Fruit fly (Drosophila melanogaster) whole organism, embryonic: Measurements from ENCODE around the gene CG32413.

Experiments
- CG2129 ChIP-seq: fragments of 200-800 bp; sonication (Bioruptor generic); IDR thresholded peaks from 2 replicates; pipeline ENCODE4 v1.3.6; 2022; ENCODE audit warnings: missing biosample characterization, missing genetic modification characterization; ENCODE audit not compliant: partially characterized antibody
- CG32772 ChIP-seq: fragments of 200-800 bp; sonication (Bioruptor generic); IDR thresholded peaks from 2 replicates; pipeline ENCODE4 v1.3.6; 2022; ENCODE audit warnings: missing biosample characterization, missing genetic modification characterization
- Meics ChIP-seq: fragments of 200-800 bp; sonication (Bioruptor generic); optimal IDR thresholded peaks from 2 replicates; lab custom pipeline; 2017; ENCODE audit warnings: missing biosample characterization, mild to moderate bottlenecking, missing genetic modification characterization
- Side ChIP-seq: fragments of 200-800 bp; sonication (Bioruptor generic); optimal IDR thresholded peaks from 2 replicates; lab custom pipeline; 2016; ENCODE audit warnings: missing biosample characterization, missing genetic modification characterization
- nerfin-2 ChIP-seq: fragments of 200-800 bp; sonication (Bioruptor generic); IDR thresholded peaks from 2 replicates; pipeline ENCODE4 v1.3.6; 2022; ENCODE audit warnings: missing biosample characterization, missing genetic modification characterization; ENCODE audit not compliant: partially characterized antibody
- wdn ChIP-seq: fragments of 200-800 bp; sonication (Bioruptor generic); IDR thresholded peaks from 2 replicates; pipeline ENCODE4 v1.3.6; 2022; ENCODE audit warnings: missing biosample characterization, missing genetic modification characterization

DNA sequence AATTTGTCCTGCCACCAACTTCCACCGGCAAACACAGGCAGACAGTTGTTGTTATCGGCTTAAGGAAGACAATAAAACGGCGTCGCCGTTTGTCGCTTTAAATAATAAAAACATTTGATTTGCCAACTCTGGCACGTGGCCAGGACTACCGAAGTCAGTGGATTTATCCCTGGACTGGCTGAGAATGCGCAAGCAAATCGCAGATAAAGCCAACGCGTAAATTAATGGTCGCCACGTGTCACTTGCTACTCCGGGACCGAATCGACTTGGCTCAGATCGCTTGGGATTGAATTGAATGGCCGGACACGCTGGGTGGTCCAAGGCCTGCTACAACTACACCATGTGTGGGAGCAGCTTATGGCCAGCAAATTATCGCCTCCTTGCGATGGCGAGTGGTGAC, 10.8 kb downstream of the CG32413 start:
- TF ChIP-seq CG32772 (GFP tag; lab: Robert Waterston, UW) = no peak
- TF ChIP-seq Meics = no peak
- no peak for TF ChIP-seq nerfin-2 (GFP tag; lab: Robert Waterston, UW)
- TF ChIP-seq Side (GFP tag; lab: Kevin White, UChicago) = no peak
- TF ChIP-seq wdn (GFP tag; lab: Robert Waterston, UW) = no peak
- TF ChIP-seq CG2129 (GFP tag; lab: Robert Waterston, UW) = no peak
